Worm (Caenorhabditis elegans): Measurements from ENCODE around the gene ekl-6.

DNA sequence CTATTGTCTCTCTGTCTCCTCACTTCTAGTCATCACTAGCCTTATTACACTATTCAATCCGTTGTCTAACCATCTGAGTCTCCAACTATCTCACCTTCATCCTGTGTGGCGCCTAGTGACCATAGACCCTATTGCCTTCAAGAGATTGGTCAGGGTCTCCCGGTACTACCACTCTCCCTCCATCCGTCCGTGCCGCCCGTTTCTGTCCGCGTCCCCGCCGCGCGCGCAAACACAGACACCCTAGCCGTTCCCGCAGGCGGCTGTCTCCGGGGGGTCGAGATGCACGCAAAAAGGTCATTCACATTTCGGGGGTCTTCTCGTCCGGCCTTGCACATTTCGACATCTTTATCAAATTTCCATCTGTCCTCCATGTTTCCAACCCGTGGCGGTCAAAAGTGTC lies 30.3 kb downstream of the ekl-6 start:
- no peak for TF ChIP-seq dmd-8 (GFP tag; IDR thresholded peaks at IDR 0.05)
- TF ChIP-seq snpc-4 (tag; optimal IDR thresholded peaks at IDR 0.05): no peak

All from whole organism, L4 larva.